Fruit fly (Drosophila melanogaster) whole organism, embryonic: Measurements from ENCODE around the gene ATPsynepsilonL.

ENCODE experiments used
- Awh ChIP-seq: fragments of 200-800 bp; sonication (Bioruptor generic); IDR thresholded peaks from 2 replicates; pipeline ENCODE4, ENCODE4 v1.3.6; 2022; ENCODE audit warnings: missing biosample characterization, missing genetic modification characterization
- BEAF-32 ChIP-seq: fragments of 200-800 bp; sonication (Bioruptor generic); optimal IDR thresholded peaks from 3 replicates; lab custom pipeline; 2017; ENCODE audit warnings: missing biosample characterization, missing genetic modification characterization, mild to moderate bottlenecking, moderate library complexity, missing genetic modification reagents
- Blimp-1 ChIP-seq: fragments of 200-800 bp; sonication (Bioruptor generic); optimal IDR thresholded peaks from 3 replicates; lab custom pipeline; 2018; ENCODE audit warnings: missing biosample characterization, missing genetic modification characterization, mild to moderate bottlenecking, moderate library complexity, missing genetic modification reagents
- CG10654 ChIP-seq: fragments of 200-800 bp; sonication (Bioruptor generic); optimal IDR thresholded peaks from 2 replicates; lab custom pipeline; 2016; ENCODE audit warnings: missing biosample characterization, missing genetic modification characterization
- CG10959 ChIP-seq: fragments of 200-800 bp; sonication (Bioruptor generic); IDR thresholded peaks from 2 replicates; pipeline ENCODE4 v1.3.6; 2022; ENCODE audit warnings: missing biosample characterization, missing genetic modification characterization
- CG12769 ChIP-seq: fragments of 200-800 bp; sonication (Bioruptor generic); optimal IDR thresholded peaks from 2 replicates; lab custom pipeline; 2019; ENCODE audit warnings: missing biosample characterization, mild to moderate bottlenecking, missing genetic modification characterization, moderate library complexity
- CG13775 ChIP-seq: fragments of 200-800 bp; sonication (Bioruptor generic); optimal IDR thresholded peaks from 3 replicates; lab custom pipeline; 2017; ENCODE audit warnings: missing biosample characterization, mild to moderate bottlenecking, missing genetic modification characterization
- CG14667 ChIP-seq: fragments of 200-800 bp; sonication (Bioruptor generic); IDR thresholded peaks from 2 replicates; pipeline ENCODE4 v1.3.6; 2022; ENCODE audit warnings: missing biosample characterization, missing genetic modification characterization
- CG14860 ChIP-seq: fragments of 200-800 bp; sonication (Bioruptor generic); IDR thresholded peaks from 3 replicates; pipeline ENCODE4 v1.3.6; 2022; ENCODE audit warnings: missing biosample characterization, missing genetic modification characterization; ENCODE audit not compliant: partially characterized antibody
- CG1602 ChIP-seq: fragments of 200-800 bp; sonication (Bioruptor generic); optimal IDR thresholded peaks from 3 replicates; lab custom pipeline; 2016; ENCODE audit warnings: missing biosample characterization, missing genetic modification characterization
- CG1647 ChIP-seq: fragments of 200-800 bp; sonication (Bioruptor generic); optimal IDR thresholded peaks from 3 replicates; lab custom pipeline; 2016; ENCODE audit warnings: missing biosample characterization, missing genetic modification characterization
- CG16863 ChIP-seq: fragments of 200-800 bp; sonication (Bioruptor generic); optimal IDR thresholded peaks from 3 replicates; lab custom pipeline; 2016; ENCODE audit warnings: missing biosample characterization, missing genetic modification characterization
- CG17186 ChIP-seq: fragments of 200-800 bp; sonication (Bioruptor generic); optimal IDR thresholded peaks from 3 replicates; lab custom pipeline; 2017; ENCODE audit warnings: missing biosample characterization, missing genetic modification reagents, missing genetic modification characterization
- CG18011 ChIP-seq: fragments of 200-800 bp; sonication (Bioruptor generic); optimal IDR thresholded peaks from 2 replicates; lab custom pipeline; 2017; ENCODE audit warnings: missing biosample characterization, missing genetic modification characterization, mild to moderate bottlenecking, moderate library complexity, missing genotype
- CG18599 ChIP-seq: fragments of 200-800 bp; sonication (Bioruptor generic); optimal IDR thresholded peaks from 3 replicates; lab custom pipeline; 2017; ENCODE audit warnings: missing biosample characterization, missing genetic modification characterization, mild to moderate bottlenecking, moderate library complexity, missing genetic modification reagents
- CG3065 ChIP-seq: fragments of 200-800 bp; sonication (Bioruptor generic); optimal IDR thresholded peaks from 2 replicates; lab custom pipeline; 2016; ENCODE audit warnings: missing biosample characterization, missing genetic modification characterization
- CG3838 ChIP-seq: fragments of 200-800 bp; sonication (Bioruptor generic); optimal IDR thresholded peaks from 3 replicates; lab custom pipeline; 2016; ENCODE audit warnings: missing biosample characterization, missing genetic modification characterization
- CG6272 ChIP-seq: fragments of 200-800 bp; sonication (Bioruptor generic); IDR thresholded peaks from 2 replicates; pipeline ENCODE4 v1.3.6; 2022; ENCODE audit warnings: missing biosample characterization, missing genetic modification characterization
- CG6683 ChIP-seq: fragments of 200-800 bp; sonication (Bioruptor generic); optimal IDR thresholded peaks from 2 replicates; lab custom pipeline; 2017; ENCODE audit warnings: missing biosample characterization, mild to moderate bottlenecking, missing genetic modification characterization, missing genetic modification reagents
- CG7928 ChIP-seq: fragments of 200-800 bp; sonication (Bioruptor generic); optimal IDR thresholded peaks from 2 replicates; lab custom pipeline; 2017; ENCODE audit warnings: missing biosample characterization, mild to moderate bottlenecking, missing genetic modification characterization
- CG7963 ChIP-seq: fragments of 200-800 bp; sonication (Bioruptor generic); IDR thresholded peaks from 3 replicates; pipeline ENCODE4 v1.3.6; 2022; ENCODE audit warnings: missing biosample characterization, missing genetic modification characterization; ENCODE audit not compliant: partially characterized antibody
- CG8089 ChIP-seq: fragments of 200-800 bp; sonication (Bioruptor generic); optimal IDR thresholded peaks from 3 replicates; lab custom pipeline; 2016; ENCODE audit warnings: missing biosample characterization, missing genetic modification characterization
- Camta ChIP-seq: fragments of 200-800 bp; sonication (Bioruptor generic); optimal IDR thresholded peaks from 2 replicates; lab custom pipeline; 2016; ENCODE audit warnings: missing biosample characterization, missing genetic modification characterization
- Ets65A ChIP-seq: fragments of 200-800 bp; sonication (Bioruptor generic); peaks from one replicate; lab custom pipeline; 2016; ENCODE audit warnings: missing biosample characterization, missing genetic modification characterization
- Ets97D ChIP-seq: fragments of 200-800 bp; sonication (Bioruptor generic); optimal IDR thresholded peaks from 3 replicates; lab custom pipeline; 2016; ENCODE audit warnings: missing biosample characterization, missing genetic modification characterization
- Hand ChIP-seq: fragments of 200-800 bp; sonication (Bioruptor generic); optimal IDR thresholded peaks from 2 replicates; lab custom pipeline; 2017; ENCODE audit warnings: mild to moderate bottlenecking, missing biosample characterization, missing genetic modification reagents, missing genetic modification characterization
- Hmr ChIP-seq: fragments of 200-800 bp; sonication (Bioruptor generic); optimal IDR thresholded peaks from 3 replicates; lab custom pipeline; 2017; ENCODE audit warnings: mild to moderate bottlenecking, missing biosample characterization, missing genetic modification reagents, missing genetic modification characterization
- Lhr ChIP-seq: fragments of 200-800 bp; sonication (Bioruptor generic); optimal IDR thresholded peaks from 3 replicates; lab custom pipeline; 2017; ENCODE audit warnings: mild to moderate bottlenecking, missing biosample characterization, missing genetic modification reagents, missing genetic modification characterization
- MBD-R2 ChIP-seq: fragments of 200-800 bp; sonication (Bioruptor generic); IDR thresholded peaks from 2 replicates; pipeline ENCODE4 v1.3.6; 2022; ENCODE audit warnings: missing biosample characterization, missing genetic modification characterization
- Oaz ChIP-seq: fragments of 200-800 bp; sonication (Bioruptor generic); IDR thresholded peaks from 2 replicates; pipeline ENCODE4 v1.3.6; 2022; ENCODE audit warnings: missing biosample characterization, missing genetic modification characterization
- Sry-β ChIP-seq: fragments of 200-800 bp; sonication (Bioruptor generic); optimal IDR thresholded peaks from 2 replicates; lab custom pipeline; 2018; ENCODE audit warnings: missing biosample characterization, mild to moderate bottlenecking, missing genetic modification characterization, moderate library complexity
- ac ChIP-seq: fragments of 200-800 bp; sonication (Bioruptor generic); optimal IDR thresholded peaks from 3 replicates; lab custom pipeline; 2017; ENCODE audit warnings: missing biosample characterization, mild to moderate bottlenecking, missing genetic modification characterization
- ato ChIP-seq: fragments of 200-800 bp; sonication (Bioruptor generic); IDR thresholded peaks from 2 replicates; pipeline ENCODE4 v1.3.6; 2022; ENCODE audit warnings: missing biosample characterization, missing genetic modification characterization; ENCODE audit not compliant: partially characterized antibody
- bigmax ChIP-seq: fragments of 200-800 bp; sonication (Bioruptor generic); optimal IDR thresholded peaks from 2 replicates; lab custom pipeline; 2018; ENCODE audit warnings: missing biosample characterization, mild to moderate bottlenecking, missing genetic modification characterization
- da ChIP-seq: fragments of 200-800 bp; sonication (Bioruptor generic); optimal IDR thresholded peaks from 2 replicates; lab custom pipeline; 2016; ENCODE audit warnings: missing biosample characterization, missing genetic modification characterization
- danr ChIP-seq: fragments of 200-800 bp; sonication (Bioruptor generic); IDR thresholded peaks from 2 replicates; pipeline ENCODE4 v1.3.6; 2022; ENCODE audit warnings: missing biosample characterization, missing genetic modification characterization
- disco-r ChIP-seq: fragments of 200-800 bp; sonication (Bioruptor generic); optimal IDR thresholded peaks from 2 replicates; lab custom pipeline; 2016; ENCODE audit warnings: missing biosample characterization, missing genetic modification characterization
- dysf ChIP-seq: fragments of 200-800 bp; sonication (Bioruptor generic); IDR thresholded peaks from 3 replicates; pipeline ENCODE4 v1.3.6; 2022; ENCODE audit warnings: missing biosample characterization, missing genetic modification characterization
- en ChIP-seq: fragments of 200-800 bp; sonication (Bioruptor generic); optimal IDR thresholded peaks from 2 replicates; lab custom pipeline; 2016; ENCODE audit warnings: missing biosample characterization, missing genetic modification characterization
- eyg ChIP-seq: fragments of 200-800 bp; sonication (Bioruptor generic); optimal IDR thresholded peaks from 3 replicates; lab custom pipeline; 2016; ENCODE audit warnings: missing biosample characterization, missing genetic modification characterization
- fru ChIP-seq: fragments of >200 bp; optimal IDR thresholded peaks from 2 replicates; lab custom pipeline; 2017
- gem ChIP-seq: fragments of 200-800 bp; sonication (Bioruptor generic); optimal IDR thresholded peaks from 2 replicates; lab custom pipeline; 2019; ENCODE audit warnings: missing biosample characterization, mild to moderate bottlenecking, missing genetic modification characterization, moderate library complexity
- hbn ChIP-seq: fragments of 200-800 bp; sonication (Bioruptor generic); IDR thresholded peaks from 2 replicates; pipeline ENCODE4 v1.3.6; 2022; ENCODE audit warnings: missing biosample characterization, missing genetic modification characterization; ENCODE audit not compliant: partially characterized antibody
- onecut ChIP-seq: fragments of 200-800 bp; sonication (Bioruptor generic); IDR thresholded peaks from 2 replicates; pipeline ENCODE4 v1.3.6; 2022; ENCODE audit warnings: missing biosample characterization, missing genetic modification characterization
- ro ChIP-seq: fragments of 200-800 bp; sonication (Bioruptor generic); IDR thresholded peaks from 2 replicates; pipeline ENCODE4 v1.3.6; 2022; ENCODE audit warnings: missing biosample characterization, missing genetic modification characterization
- scrt ChIP-seq: fragments of 200-800 bp; sonication (Bioruptor generic); optimal IDR thresholded peaks from 2 replicates; lab custom pipeline; 2018; ENCODE audit warnings: missing biosample characterization, mild to moderate bottlenecking, missing genetic modification characterization, moderate library complexity
- sisA ChIP-seq: fragments of 200-800 bp; sonication (Bioruptor generic); IDR thresholded peaks from 2 replicates; pipeline ENCODE4 v1.3.6; 2022; ENCODE audit warnings: missing biosample characterization, missing genetic modification characterization
- sna ChIP-seq: fragments of 200-800 bp; sonication (Bioruptor generic); IDR thresholded peaks from 2 replicates; pipeline ENCODE4 v1.3.6; 2022; ENCODE audit warnings: missing biosample characterization, missing genetic modification characterization; ENCODE audit not compliant: partially characterized antibody
- tap ChIP-seq: fragments of 200-800 bp; optimal IDR thresholded peaks from 3 replicates; lab custom pipeline; 2019; ENCODE audit warnings: missing biosample characterization, mild to moderate bottlenecking, missing genetic modification characterization, moderate library complexity
- ttk ChIP-seq: fragments of 200-800 bp; sonication (Bioruptor generic); IDR thresholded peaks from 2 replicates; pipeline ENCODE4 v2.1.2; 2022; ENCODE audit warnings: missing biosample characterization, missing genetic modification characterization
- vnd ChIP-seq: fragments of 200-800 bp; sonication (Bioruptor generic); IDR thresholded peaks from 3 replicates; pipeline ENCODE4 v1.3.6; 2022; ENCODE audit warnings: missing biosample characterization, missing genetic modification characterization; ENCODE audit not compliant: partially characterized antibody
- zfh2 ChIP-seq: fragments of 200-800 bp; sonication (Bioruptor generic); optimal IDR thresholded peaks from 2 replicates; lab custom pipeline; 2016; ENCODE audit warnings: missing biosample characterization, missing genetic modification characterization

Gene ATPsynepsilonL

DNA sequence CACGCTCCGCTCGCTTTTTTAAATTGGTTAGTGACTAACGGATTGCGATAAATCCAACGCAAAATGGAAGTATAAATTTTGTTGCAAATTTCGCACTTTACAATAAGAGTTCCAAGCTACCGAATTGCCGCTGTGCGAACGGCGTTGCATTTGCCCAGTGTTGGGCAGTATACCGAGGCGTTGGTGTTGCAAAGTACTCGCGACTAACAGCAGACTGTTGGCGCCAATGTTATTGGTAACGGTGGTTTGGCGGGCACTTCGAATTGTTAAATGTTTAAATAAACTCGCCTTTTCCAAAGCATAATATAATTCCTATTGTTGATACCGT is 12.7 kb downstream of the ATPsynepsilonL start (continued):
- TF ChIP-seq CG12769 (tag; lab: Kevin White, UChicago) = peak; percentile 51
- no peak for TF ChIP-seq CG6683
- no peak for TF ChIP-seq danr (GFP tag; lab: Robert Waterston, UW)
- TF ChIP-seq Oaz (GFP tag; lab: Robert Waterston, UW) = no peak
- peak; percentile 32; the same call in 1 of the 2 replicates for TF ChIP-seq MBD-R2 (GFP tag; lab: Robert Waterston, UW)
- no peak for TF ChIP-seq ato (GFP tag; lab: Robert Waterston, UW)
- peak; percentile 74 for TF ChIP-seq zfh2
- TF ChIP-seq tap (tag; lab: Kevin White, UChicago) = no peak
- no peak for TF ChIP-seq CG14667
- TF ChIP-seq dysf = 0 out of 3 replicates have a peak, but pooled peaks have one; percentile 27
- peak; percentile 43 for TF ChIP-seq da (GFP tag; lab: Kevin White, UChicago)
- TF ChIP-seq ro = no peak
- TF ChIP-seq Camta (GFP tag; lab: Kevin White, UChicago) = no peak
- TF ChIP-seq CG7928 (GFP tag; lab: Kevin White, UChicago) = no peak
- no peak for TF ChIP-seq CG8089
- no peak for TF ChIP-seq CG10654 (GFP tag; lab: Kevin White, UChicago)
- peak; percentile 37 for TF ChIP-seq Lhr (GFP tag; lab: Kevin White, UChicago)
- TF ChIP-seq CG17186 = peak; percentile 54
- peak; percentile 29 for TF ChIP-seq scrt (GFP tag; lab: Kevin White, UChicago)
- TF ChIP-seq Ets65A = peak; percentile 96
- no peak for TF ChIP-seq fru (lab: Kevin White, UChicago)
- TF ChIP-seq CG14860 (GFP tag; lab: Robert Waterston, UW) = no peak
- TF ChIP-seq CG3838 = no peak
- TF ChIP-seq CG13775 (GFP tag; lab: Kevin White, UChicago) = no peak
- no peak for TF ChIP-seq Awh (GFP tag; lab: Robert Waterston, UW)
- TF ChIP-seq CG18599 = peak; percentile 64
- TF ChIP-seq gem = no peak
- TF ChIP-seq ac (GFP tag; lab: Kevin White, UChicago) = no peak
- TF ChIP-seq CG6272 (GFP tag; lab: Robert Waterston, UW) = no peak
- TF ChIP-seq vnd (GFP tag; lab: Robert Waterston, UW) = no peak
- no peak for TF ChIP-seq CG1602 (GFP tag; lab: Kevin White, UChicago)
- TF ChIP-seq CG1647 (GFP tag; lab: Kevin White, UChicago) = peak; percentile 49
- TF ChIP-seq BEAF-32 (GFP tag; lab: Kevin White, UChicago) = peak; percentile 33
- peak; percentile 68 for TF ChIP-seq Ets97D (GFP tag; lab: Kevin White, UChicago)
- no peak for TF ChIP-seq onecut
- TF ChIP-seq CG18011 (GFP tag; lab: Kevin White, UChicago) = peak; percentile 0
- TF ChIP-seq CG3065 (GFP tag; lab: Kevin White, UChicago) = no peak
- no peak for TF ChIP-seq en
- peak; percentile 59 for TF ChIP-seq Hmr (GFP tag; lab: Kevin White, UChicago)
- no peak for TF ChIP-seq CG7963 (GFP tag; lab: Robert Waterston, UW)
- TF ChIP-seq sna (GFP tag; lab: Robert Waterston, UW) = no peak; the same call in 1 of the 2 replicates
- no peak for TF ChIP-seq Sry-β (GFP tag; lab: Kevin White, UChicago)
- TF ChIP-seq eyg (GFP tag; lab: Kevin White, UChicago) = peak; percentile 3
- no peak for TF ChIP-seq bigmax (GFP tag; lab: Kevin White, UChicago)
- TF ChIP-seq sisA = no peak
- TF ChIP-seq CG16863 = no peak
- TF ChIP-seq hbn (GFP tag; lab: Robert Waterston, UW) = peak; percentile 36; the same call in 1 of the 2 replicates
- no peak for TF ChIP-seq Blimp-1 (GFP tag; lab: Kevin White, UChicago)
- TF ChIP-seq Hand = peak; percentile 4
- TF ChIP-seq disco-r (GFP tag; lab: Kevin White, UChicago) = no peak
- TF ChIP-seq ttk = no peak
- peak; percentile 28; the same call in 1 of the 2 replicates for TF ChIP-seq CG10959 (GFP tag; lab: Robert Waterston, UW)
